Fruit fly (Drosophila melanogaster) Kc167 (cell line): Measurements from ENCODE around the gene Snoo.

Experiments used
- Sin3A ChIP-seq: fragments of >200 bp; optimal IDR thresholded peaks from 2 replicates; lab custom pipeline; 2018; ENCODE audit warnings: missing external identifiers
- h ChIP-seq: fragments of >200 bp; optimal IDR thresholded peaks from 3 replicates; lab custom pipeline; 2018; ENCODE audit warnings: missing external identifiers
- psq ChIP-seq: fragments of >200 bp; optimal IDR thresholded peaks from 2 replicates; lab custom pipeline; 2017; ENCODE audit warnings: missing external identifiers
- ttk ChIP-seq: sonication (Bioruptor generic); optimal IDR thresholded peaks from 2 replicates; lab custom pipeline; 2017; ENCODE audit warnings: missing external identifiers

DNA sequence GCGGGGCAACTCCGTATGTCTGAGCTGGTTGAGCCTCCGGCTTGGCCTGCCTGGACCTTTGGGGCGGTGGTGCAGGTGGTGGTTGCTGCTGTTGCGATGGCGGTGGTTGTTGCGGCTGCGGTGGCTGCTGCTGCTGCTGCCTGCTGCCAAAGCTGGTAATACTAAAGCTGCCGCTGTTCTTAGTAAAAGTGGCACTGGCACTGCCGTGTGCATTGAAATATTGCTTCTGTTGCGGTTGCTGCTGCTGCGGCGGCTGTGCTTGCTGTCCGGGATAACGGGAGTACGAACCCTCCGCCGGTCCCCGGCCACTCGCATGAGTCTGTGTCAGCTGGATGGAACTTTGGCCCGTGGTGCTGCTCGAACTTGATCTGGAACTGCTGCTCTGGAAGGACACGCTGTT, 105.6 kb downstream of the Snoo start:
- TF ChIP-seq h (lab: Kevin White, UChicago) (no peak), Sin3A (lab: Kevin White, UChicago) (no peak), ttk (lab: Kevin White, UChicago) (no peak), psq (lab: Kevin White, UChicago) (no peak)
